Worm (Caenorhabditis elegans) whole organism, young adult: ENCODE measurements around the gene cha-1.

Experiments
- B0019.2 ChIP-seq: fragments of 200-800 bp; sonication (Bioruptor generic); conservative IDR thresholded peaks from 2 replicates; pipeline ENCODE4 v1.3.6; 2022; ENCODE audit warnings: missing genetic modification reagents, missing genetic modification characterization, missing compliant biosample characterization
- C06A6.2 ChIP-seq: fragments of 200-800 bp; sonication (Bioruptor generic); conservative IDR thresholded peaks from 2 replicates; pipeline ENCODE4 v1.3.6; 2022; ENCODE audit warnings: missing genetic modification characterization, missing compliant biosample characterization
- C17E4.6 ChIP-seq: fragments of 200-800 bp; sonication (Bioruptor generic); IDR thresholded peaks from 2 replicates; pipeline ENCODE4 v1.3.6; 2022; ENCODE audit warnings: missing genetic modification reagents, missing genetic modification characterization, missing compliant biosample characterization
- D2030.7 ChIP-seq: fragments of 200-800 bp; sonication (Bioruptor generic); IDR thresholded peaks from 2 replicates; pipeline ENCODE4 v1.3.6; 2022; ENCODE audit warnings: missing genetic modification reagents, missing genetic modification characterization, missing compliant biosample characterization
- F52B5.7 ChIP-seq: sonication (generic microtip); optimal IDR thresholded peaks from 2 replicates; lab custom pipeline; 2016; ENCODE audit warnings: mild to moderate bottlenecking, missing genetic modification characterization, missing compliant biosample characterization
- F55B11.4 ChIP-seq: sonication (generic microtip); optimal IDR thresholded peaks from 2 replicates; lab custom pipeline; 2016; ENCODE audit warnings: missing compliant biosample characterization, missing genetic modification characterization, borderline replicate concordance; ENCODE audit not compliant: insufficient read depth
- K12H6.12 ChIP-seq: fragments of 200-800 bp; sonication (Bioruptor generic); optimal IDR thresholded peaks from 2 replicates; lab custom pipeline; 2018; ENCODE audit warnings: mild to moderate bottlenecking, missing genetic modification characterization, missing compliant biosample characterization
- akir-1 ChIP-seq: fragments of 200-800 bp; sonication (Bioruptor generic); optimal IDR thresholded peaks from 2 replicates; lab custom pipeline; 2018; ENCODE audit warnings: mild to moderate bottlenecking, missing genetic modification characterization, moderate library complexity, missing compliant biosample characterization
- aptf-3 ChIP-seq: fragments of 200-800 bp; sonication (Bioruptor generic); IDR thresholded peaks from 2 replicates; pipeline ENCODE4 v1.3.6; 2022; ENCODE audit warnings: missing genetic modification characterization, missing compliant biosample characterization
- athp-1 ChIP-seq: sonication (generic microtip); optimal IDR thresholded peaks from 2 replicates; lab custom pipeline; 2017; ENCODE audit warnings: mild to moderate bottlenecking, missing genetic modification characterization, missing compliant biosample characterization
- bed-1 ChIP-seq: fragments of 200-800 bp; sonication (Bioruptor generic); IDR thresholded peaks from 2 replicates; pipeline ENCODE4 v1.3.6; 2022; ENCODE audit warnings: missing genetic modification reagents, missing genetic modification characterization, missing compliant biosample characterization
- cebp-1 ChIP-seq, 2 experiments: fragments of 200-800 bp in 1 of 2; sonication (Bioruptor generic) in 1 of 2; sonication (generic microtip) in 1 of 2; IDR thresholded peaks in 1 of 2; optimal IDR thresholded peaks in 1 of 2; 2 replicates each; pipeline versions ENCODE4 v1.3.6 to Lab custom; 2017 to 2022; ENCODE audit warnings: missing compliant biosample characterization in 2 of 2, missing genetic modification characterization in 2 of 2, mild to moderate bottlenecking in 1 of 2, missing genetic modification reagents in 1 of 2, moderate library complexity in 1 of 2
- ceh-100 ChIP-seq: fragments of 200-800 bp; sonication (Bioruptor generic); IDR thresholded peaks from 2 replicates; pipeline ENCODE4 v1.3.6; 2022; ENCODE audit warnings: missing genetic modification reagents, missing genetic modification characterization, missing compliant biosample characterization
- ceh-27 ChIP-seq: fragments of 200-800 bp; sonication (Bioruptor generic); optimal IDR thresholded peaks from 2 replicates; lab custom pipeline; 2018; ENCODE audit warnings: mild to moderate bottlenecking, missing genetic modification characterization, moderate library complexity, missing compliant biosample characterization
- ceh-91 ChIP-seq: fragments of 200-800 bp; sonication (Bioruptor generic); IDR thresholded peaks from 2 replicates; pipeline ENCODE4 v1.3.6; 2022; ENCODE audit warnings: missing genetic modification reagents, missing genetic modification characterization, missing compliant biosample characterization
- dpff-1 ChIP-seq: sonication (generic microtip); optimal IDR thresholded peaks from 2 replicates; lab custom pipeline; 2017; ENCODE audit warnings: mild to moderate bottlenecking, missing genetic modification characterization, missing compliant biosample characterization
- dpl-1 ChIP-seq: fragments of 150-350 bp; optimal IDR thresholded peaks from 2 replicates; lab custom pipeline; 2014; ENCODE audit warnings: missing biosample characterization, missing genetic modification reagents, missing genetic modification characterization
- efl-1 ChIP-seq: fragments of 150-350 bp; optimal IDR thresholded peaks from 2 replicates; lab custom pipeline; 2014; ENCODE audit warnings: missing biosample characterization, missing genetic modification reagents, missing genetic modification characterization
- egl-44 ChIP-seq: fragments of 200-800 bp; sonication (Bioruptor generic); IDR thresholded peaks from 2 replicates; pipeline ENCODE4 v1.3.6; 2022; ENCODE audit warnings: missing genetic modification reagents, missing genetic modification characterization, missing compliant biosample characterization
- fkh-3 ChIP-seq: sonication (generic microtip); optimal IDR thresholded peaks from 2 replicates; lab custom pipeline; 2016; ENCODE audit warnings: mild to moderate bottlenecking, missing genetic modification characterization, missing compliant biosample characterization
- gei-17 ChIP-seq: fragments of 200-800 bp; sonication (Bioruptor generic); optimal IDR thresholded peaks from 2 replicates; lab custom pipeline; 2018; ENCODE audit warnings: mild to moderate bottlenecking, missing genetic modification characterization, missing compliant biosample characterization
- hlh-26 ChIP-seq: fragments of 200-800 bp; sonication (Bioruptor generic); conservative IDR thresholded peaks from 2 replicates; pipeline ENCODE4 v1.3.6; 2022; ENCODE audit warnings: missing genetic modification reagents, missing genetic modification characterization, missing compliant biosample characterization
- hrde-1 ChIP-seq: sonication (generic microtip); optimal IDR thresholded peaks from 2 replicates; lab custom pipeline; 2016; ENCODE audit warnings: missing genetic modification characterization, mild to moderate bottlenecking, missing compliant biosample characterization, moderate library complexity, missing genotype, missing genetic modification reagents, borderline replicate concordance
- hsf-1 ChIP-seq: fragments of 200-800 bp; sonication (Bioruptor generic); IDR thresholded peaks from 2 replicates; pipeline ENCODE4 v1.3.6; 2022; ENCODE audit warnings: missing genetic modification reagents, missing genetic modification characterization, missing compliant biosample characterization
- lag-1 ChIP-seq: fragments of 200-800 bp; sonication (Bioruptor generic); IDR thresholded peaks from 2 replicates; pipeline ENCODE4 v1.3.6; 2022; ENCODE audit warnings: missing genetic modification reagents, missing genetic modification characterization, missing compliant biosample characterization
- let-607 ChIP-seq, 2 experiments: fragments of 200-800 bp in 1 of 2; sonication (Bioruptor generic) in 1 of 2; sonication (generic microtip) in 1 of 2; optimal IDR thresholded peaks; 2 replicates each; lab custom pipeline; 2016 to 2018; ENCODE audit warnings: mild to moderate bottlenecking in 2 of 2, missing compliant biosample characterization in 2 of 2, missing genetic modification characterization in 2 of 2, moderate library complexity in 2 of 2, missing genotype in 1 of 2
- madf-10 ChIP-seq: sonication (generic microtip); optimal IDR thresholded peaks from 2 replicates; lab custom pipeline; 2016; ENCODE audit warnings: mild to moderate bottlenecking, missing genetic modification characterization, missing compliant biosample characterization
- mel-28 ChIP-seq: sonication (generic microtip); optimal IDR thresholded peaks from 2 replicates; lab custom pipeline; 2016; ENCODE audit warnings: borderline replicate concordance, mild to moderate bottlenecking, missing genetic modification characterization, missing compliant biosample characterization
- nfya-1 ChIP-seq: sonication (generic microtip); optimal IDR thresholded peaks from 2 replicates; lab custom pipeline; 2017; ENCODE audit warnings: antibody characterized with exemption, missing compliant biosample characterization, missing genetic modification characterization, borderline replicate concordance; ENCODE audit not compliant: insufficient read depth
- nfyb-1 ChIP-seq: fragments of 200-800 bp; sonication (Bioruptor generic); IDR thresholded peaks from 2 replicates; pipeline ENCODE4 v1.3.6; 2022; ENCODE audit warnings: missing genetic modification reagents, missing genetic modification characterization, missing compliant biosample characterization
- nhr-90 ChIP-seq: sonication (generic microtip); optimal IDR thresholded peaks from 2 replicates; lab custom pipeline; 2016; ENCODE audit warnings: missing genotype, mild to moderate bottlenecking, missing genetic modification characterization, missing compliant biosample characterization
- sdz-38 ChIP-seq: sonication (generic microtip); optimal IDR thresholded peaks from 2 replicates; lab custom pipeline; 2016; ENCODE audit warnings: missing genotype, missing genetic modification characterization, missing compliant biosample characterization
- snpc-1.1 ChIP-seq: sonication (generic microtip); optimal IDR thresholded peaks from 2 replicates; lab custom pipeline; 2017; ENCODE audit warnings: missing genetic modification characterization, mild to moderate bottlenecking, missing compliant biosample characterization, antibody characterized with exemption, moderate library complexity, missing genotype, missing genetic modification reagents; ENCODE audit not compliant: insufficient read depth
- snpc-1.3 ChIP-seq: sonication (generic microtip); optimal IDR thresholded peaks from 2 replicates; lab custom pipeline; 2017; ENCODE audit warnings: missing genetic modification characterization, mild to moderate bottlenecking, missing compliant biosample characterization, antibody characterized with exemption, moderate library complexity, missing genotype, missing genetic modification reagents; ENCODE audit not compliant: insufficient read depth
- somi-1 ChIP-seq: fragments of 200-800 bp; sonication (Bioruptor generic); optimal IDR thresholded peaks from 2 replicates; lab custom pipeline; 2018; ENCODE audit warnings: mild to moderate bottlenecking, missing genetic modification characterization, missing compliant biosample characterization
- tbp1 ChIP-seq: fragments of 200-800 bp; sonication (Bioruptor generic); optimal IDR thresholded peaks from 2 replicates; lab custom pipeline; 2018; ENCODE audit warnings: mild to moderate bottlenecking, missing genetic modification characterization, missing compliant biosample characterization
- tbx-9 ChIP-seq: sonication (generic microtip); optimal IDR thresholded peaks from 2 replicates; lab custom pipeline; 2016; ENCODE audit warnings: borderline replicate concordance, missing genetic modification characterization, inconsistent platforms, missing compliant biosample characterization
- unc-130 ChIP-seq: sonication (generic microtip); optimal IDR thresholded peaks from 2 replicates; lab custom pipeline; 2016; ENCODE audit warnings: missing genetic modification reagents, missing genetic modification characterization, missing compliant biosample characterization
- ztf-22 ChIP-seq: fragments of 200-800 bp; sonication (Bioruptor generic); optimal IDR thresholded peaks from 2 replicates; lab custom pipeline; 2018; ENCODE audit warnings: mild to moderate bottlenecking, missing genetic modification characterization, moderate library complexity, missing compliant biosample characterization
- ztf-3 ChIP-seq: fragments of 200-800 bp; sonication (Bioruptor generic); optimal IDR thresholded peaks from 2 replicates; lab custom pipeline; 2018; ENCODE audit warnings: mild to moderate bottlenecking, missing genetic modification characterization, missing compliant biosample characterization

The cha-1 gene

DNA sequence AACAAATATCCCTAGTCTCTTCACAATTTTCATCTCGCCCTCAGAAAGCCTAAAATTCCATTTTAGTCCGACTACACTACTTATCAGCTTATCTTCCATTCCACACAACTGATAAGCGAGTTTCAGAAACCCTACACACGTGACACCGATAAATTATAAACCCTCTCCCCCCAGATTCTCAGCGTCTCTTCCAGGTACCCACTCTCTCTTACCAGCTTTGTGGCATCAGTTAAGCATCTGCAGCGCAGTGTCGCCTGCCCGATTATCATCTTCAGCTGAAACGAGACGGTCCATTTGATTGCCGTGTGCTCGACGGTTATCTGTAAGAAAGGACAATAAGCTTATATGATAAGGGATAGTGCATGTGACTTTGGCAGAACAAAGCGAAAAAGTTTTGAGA, 12.7 kb downstream of the cha-1 start (continued):
- TF ChIP-seq D2030.7 (GFP tag; lab: Robert Waterston, UW): no peak
- no peak for TF ChIP-seq ztf-3 (GFP tag; lab: Kevin White, UChicago)
- TF ChIP-seq cebp-1 (GFP tag; IDR thresholded peaks at IDR 0.05; lab: Robert Waterston, UW): no peak
- TF ChIP-seq cebp-1 (tag; optimal IDR thresholded peaks at IDR 0.05; lab: Kevin White, UChicago): peak; percentile 61
- TF ChIP-seq F55B11.4 (tag; lab: Kevin White, UChicago): no peak
- TF ChIP-seq tbp1 (GFP tag; lab: Kevin White, UChicago): peak; percentile 50
- TF ChIP-seq ceh-27 (GFP tag; lab: Kevin White, UChicago): no peak
- peak; percentile 55; the same call in 1 of the 2 replicates for TF ChIP-seq egl-44 (GFP tag; lab: Robert Waterston, UW)
- no peak for TF ChIP-seq nfya-1 (tag; lab: Kevin White, UChicago)
- TF ChIP-seq B0019.2 (GFP tag; lab: Robert Waterston, UW): no peak
- no peak for TF ChIP-seq K12H6.12 (tag; lab: Kevin White, UChicago)
- no peak for TF ChIP-seq C17E4.6 (GFP tag; lab: Robert Waterston, UW)
- TF ChIP-seq dpl-1 (GFP tag; lab: Kevin White, UChicago): no peak
- TF ChIP-seq lag-1: no peak
- peak; percentile 84 for TF ChIP-seq ztf-22 (GFP tag; lab: Kevin White, UChicago)
- TF ChIP-seq tbx-9 (tag; lab: Kevin White, UChicago): no peak
- no peak for TF ChIP-seq ceh-100
- no peak for TF ChIP-seq mel-28
- TF ChIP-seq snpc-1.1 (tag; lab: Kevin White, UChicago): no peak
- no peak for TF ChIP-seq sdz-38 (tag; lab: Kevin White, UChicago)
- no peak for TF ChIP-seq bed-1
- TF ChIP-seq let-607 (tag; optimal IDR thresholded peaks at IDR 0.05; lab: Kevin White, UChicago): peak; percentile 74 to 82
- TF ChIP-seq fkh-3: no peak
- no peak for TF ChIP-seq snpc-1.3 (tag; lab: Kevin White, UChicago)
- TF ChIP-seq nhr-90 (tag; lab: Kevin White, UChicago): peak; percentile 76
- TF ChIP-seq somi-1 (GFP tag; lab: Kevin White, UChicago): no peak
- TF ChIP-seq C06A6.2: 0 out of 2 replicates have a peak, but pooled peaks have one; percentile 12
- TF ChIP-seq nfyb-1 (GFP tag; lab: Robert Waterston, UW): peak; percentile 74
- no peak for TF ChIP-seq hrde-1 (tag; lab: Kevin White, UChicago)
- TF ChIP-seq madf-10 (tag; lab: Kevin White, UChicago): peak; percentile 42
- TF ChIP-seq hlh-26 (GFP tag; lab: Robert Waterston, UW): no peak
- no peak for TF ChIP-seq athp-1 (tag; lab: Kevin White, UChicago)
- TF ChIP-seq dpff-1 (tag; lab: Kevin White, UChicago): no peak
- no peak for TF ChIP-seq efl-1 (GFP tag; lab: Kevin White, UChicago)

DNA sequence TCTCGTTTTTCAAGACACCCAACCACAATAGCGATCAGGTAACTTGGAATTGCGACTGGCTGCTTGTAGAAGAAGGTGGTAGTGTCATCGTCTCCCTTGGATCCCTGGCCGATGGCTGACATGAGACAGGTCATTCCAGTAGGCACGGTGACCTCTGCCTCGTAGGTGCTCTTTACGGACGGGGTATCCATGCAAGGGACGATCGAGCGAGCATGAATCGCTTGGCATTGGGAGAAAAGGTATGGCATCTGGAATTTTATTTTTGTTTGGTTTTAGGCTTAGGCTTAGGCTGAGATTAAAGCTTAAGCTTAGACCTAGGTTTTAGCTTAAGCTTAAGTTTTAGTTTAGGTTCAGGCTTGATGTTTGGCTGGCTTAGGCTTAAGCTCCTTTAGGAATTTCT, 13.5 kb downstream of the cha-1 start:
- TF ChIP-seq aptf-3 (GFP tag; lab: Robert Waterston, UW) (no peak), nfya-1 (tag; lab: Kevin White, UChicago) (no peak), ceh-91 (GFP tag; lab: Robert Waterston, UW) (no peak), gei-17 (GFP tag; lab: Kevin White, UChicago) (no peak), egl-44 (GFP tag; lab: Robert Waterston, UW) (no peak), F52B5.7 (tag; lab: Kevin White, UChicago) (no peak), mel-28 (no peak), hsf-1 (GFP tag; lab: Robert Waterston, UW) (no peak), unc-130 (GFP tag; lab: Kevin White, UChicago) (no peak), akir-1 (GFP tag; lab: Kevin White, UChicago) (no peak), somi-1 (GFP tag; lab: Kevin White, UChicago) (no peak)
